Fruit fly (Drosophila melanogaster) S2 (cell line): Measurements from ENCODE around the gene Sfp26Ad.

Experiments
- CG8478 ChIP-seq: fragments of >200 bp; optimal IDR thresholded peaks from 2 replicates; lab custom pipeline; 2018
- CTCF ChIP-seq, 2 experiments: fragments of >200 bp; optimal IDR thresholded peaks; 2 replicates each; lab custom pipeline; 2018

DNA sequence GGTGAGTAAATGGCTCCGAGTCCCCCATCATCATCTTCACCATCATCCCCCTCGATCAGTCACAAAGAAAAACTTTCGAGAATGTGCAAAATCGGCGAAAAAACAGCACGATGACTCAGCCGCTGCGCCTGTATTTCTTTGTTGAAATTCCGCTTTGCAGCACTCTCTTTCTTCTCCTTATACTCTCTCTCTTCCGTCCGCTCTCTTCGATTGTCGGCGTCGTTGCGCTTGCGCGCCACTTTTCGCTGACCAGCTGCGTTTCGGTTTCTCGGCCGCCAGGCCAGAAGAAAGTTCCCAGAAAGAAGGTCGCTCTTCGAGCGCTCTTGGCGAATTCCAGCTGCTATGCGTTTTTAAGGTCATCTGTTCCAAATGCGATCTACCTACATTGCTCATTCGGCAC, 40.1 kb upstream of the Sfp26Ad start:
- TF ChIP-seq CG8478 (lab: Kevin White, UChicago), result no peak
- no peak for TF ChIP-seq CTCF (optimal IDR thresholded peaks at IDR 0.05; lab: Kevin White, UChicago)
